Fruit fly (Drosophila melanogaster): ENCODE measurements around the gene CG8852.

- TF ChIP-seq CG16779 (tag; optimal IDR thresholded peaks at IDR 0.05) (no peak), Eip75B (GFP tag; optimal IDR thresholded peaks at IDR 0.05) (peak; percentile 37), CG4318 (GFP tag; optimal IDR thresholded peaks at IDR 0.05) (no peak), CG6854 (GFP tag; optimal IDR thresholded peaks at IDR 0.05) (peak; percentile 43), eg (GFP tag; IDR thresholded peaks at IDR 0.05) (no peak), OdsH (GFP tag; optimal IDR thresholded peaks at IDR 0.05) (no peak), CG6808 (GFP tag; optimal IDR thresholded peaks at IDR 0.05) (no peak), CG8632 (GFP tag; optimal IDR thresholded peaks at IDR 0.05) (peak; percentile 26), CG10669 (GFP tag; optimal IDR thresholded peaks at IDR 0.05) (no peak), Eip78C (GFP tag) (peak; percentile 77), fkh (GFP tag; optimal IDR thresholded peaks at IDR 0.05) (no peak), dac (GFP tag; optimal IDR thresholded peaks at IDR 0.05) (no peak)
Observed at dm6 chr2L:3553902-3554301, 29.0 kb downstream of the CG8852 start.

Measured in whole organism, prepupa.